Fruit fly (Drosophila melanogaster) whole organism: ENCODE measurements around the gene Cyp4d21.
A peak's percentile ranks its signal among the peaks of the same experiment; 100 is the strongest.

ENCODE experiments used
- CG8478 ChIP-seq: fragments of >200 bp; optimal IDR thresholded peaks from 2 replicates; lab custom pipeline; 2018; ENCODE audit warnings: inconsistent platforms
- Dll ChIP-seq: fragments of >200 bp; optimal IDR thresholded peaks from 2 replicates; lab custom pipeline; 2017
- EcR ChIP-seq, 2 experiments: fragments of >200 bp; optimal IDR thresholded peaks; 2 replicates each; lab custom pipeline; 2017; ENCODE audit warnings: missing biosample characterization in 2 of 2, missing genetic modification characterization in 2 of 2, missing genetic modification reagents in 2 of 2
- pan ChIP-seq: fragments of >200 bp; optimal IDR thresholded peaks from 2 replicates; lab custom pipeline; 2017
- psq ChIP-seq: fragments of >200 bp; optimal IDR thresholded peaks from 2 replicates; lab custom pipeline; 2017
- usp ChIP-seq: fragments of >200 bp; optimal IDR thresholded peaks from 2 replicates; lab custom pipeline; 2017; ENCODE audit warnings: missing biosample characterization, missing genetic modification characterization, mixed read lengths

DNA sequence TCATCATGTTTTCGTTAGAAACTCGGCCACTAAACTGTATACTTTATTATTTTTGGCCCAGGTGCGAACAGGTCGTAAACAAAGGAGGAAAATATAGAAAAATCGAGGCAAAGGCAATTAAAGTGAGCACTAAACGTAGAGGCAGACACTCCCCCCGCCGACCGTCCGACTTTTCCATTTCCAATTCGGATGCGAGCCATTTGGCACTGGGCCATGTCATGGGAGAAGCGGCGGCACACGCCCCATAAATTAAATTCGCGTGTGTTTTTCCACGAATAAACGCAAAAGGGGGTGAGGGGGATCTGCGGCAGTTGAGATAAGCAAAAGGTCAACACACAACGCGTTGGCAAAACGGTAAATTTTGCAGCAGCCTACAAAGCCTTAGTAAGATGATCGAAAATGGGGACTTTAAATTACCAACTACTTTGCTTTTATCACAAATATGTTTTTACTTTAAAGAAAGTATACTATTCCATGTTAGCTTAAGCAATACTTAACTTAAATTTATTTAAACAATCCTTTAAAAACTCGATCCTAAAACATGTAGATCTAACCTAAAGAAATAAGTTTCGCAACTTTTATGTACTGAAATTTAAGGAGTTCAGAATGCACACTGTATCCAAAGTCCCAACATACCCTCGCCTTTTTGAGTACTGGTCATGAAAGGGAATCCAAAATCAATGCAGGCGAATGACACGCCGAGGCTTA is 32.4 kb upstream of the Cyp4d21 start:
- TF ChIP-seq usp (GFP tag; lab: Kevin White, UChicago) (no peak), pan (lab: Kevin White, UChicago) (peak; percentile 78), psq (no peak), CG8478 (lab: Kevin White, UChicago) (no peak), EcR (GFP tag; optimal IDR thresholded peaks at IDR 0.05; lab: Kevin White, UChicago) (no peak), Dll (lab: Kevin White, UChicago) (no peak)
